Worm (Caenorhabditis elegans) whole organism, L1 larva: ENCODE measurements around the gene srx-105.

ENCODE experiments used
- ama-1 ChIP-seq: fragments of 150-350 bp; optimal IDR thresholded peaks from 2 replicates; lab custom pipeline; 2014
- lsy-2 ChIP-seq, 2 experiments: fragments of 150-350 bp; optimal IDR thresholded peaks; 2 replicates each; lab custom pipeline; 2014; ENCODE audit warnings: missing biosample characterization in 2 of 2, missing genetic modification characterization in 2 of 2
- mdl-1 ChIP-seq, 2 experiments: fragments of 150-350 bp; optimal IDR thresholded peaks; 2 replicates each; lab custom pipeline; 2014 to 2017; ENCODE audit warnings: missing biosample characterization in 2 of 2, missing genetic modification characterization in 2 of 2, inconsistent platforms in 1 of 2
- nhr-237 ChIP-seq: fragments of 150-350 bp; optimal IDR thresholded peaks from 2 replicates; lab custom pipeline; 2014; ENCODE audit warnings: missing biosample characterization, missing genetic modification characterization
- pqm-1 ChIP-seq: sonication (generic microtip); optimal IDR thresholded peaks from 3 replicates; lab custom pipeline; 2017; ENCODE audit warnings: missing biosample characterization, missing genetic modification characterization
- skn-1 ChIP-seq: fragments of 150-350 bp; optimal IDR thresholded peaks from 2 replicates; lab custom pipeline; 2014; ENCODE audit warnings: missing biosample characterization, missing genetic modification characterization
- zag-1 ChIP-seq: fragments of 150-350 bp; optimal IDR thresholded peaks from 2 replicates; lab custom pipeline; 2014; ENCODE audit warnings: missing biosample characterization, missing genetic modification characterization
- zip-4 ChIP-seq: fragments of 200-800 bp; sonication (Bioruptor generic); optimal IDR thresholded peaks from 2 replicates; lab custom pipeline; 2018; ENCODE audit warnings: mild to moderate bottlenecking, missing genetic modification characterization, moderate library complexity, missing compliant biosample characterization
- ztf-4 ChIP-seq: fragments of 150-350 bp; optimal IDR thresholded peaks from 2 replicates; lab custom pipeline; 2014; ENCODE audit warnings: missing biosample characterization, missing genetic modification characterization

DNA sequence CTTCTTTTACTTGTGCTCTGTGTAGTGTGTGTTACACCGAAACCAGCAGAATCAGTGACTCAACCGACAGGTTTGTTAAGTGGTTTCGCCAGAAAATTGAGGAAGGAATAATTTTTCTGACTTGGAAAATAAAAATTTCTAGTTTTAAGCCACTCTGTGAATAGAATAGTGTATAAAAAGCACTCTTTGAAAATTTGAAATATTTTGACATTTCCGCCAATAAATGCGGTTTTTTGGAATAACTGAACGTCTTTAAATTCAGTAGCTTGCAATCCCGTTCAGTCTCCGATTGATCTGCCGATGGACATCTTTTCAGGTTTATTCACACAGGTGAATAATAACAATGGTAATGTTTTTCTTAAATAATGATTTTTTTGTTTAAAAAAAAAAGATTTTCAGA lies 36.7 kb downstream of the srx-105 start, which contains the start of gene F19B10.3:
- TF ChIP-seq mdl-1 (tag; optimal IDR thresholded peaks at IDR 0.05; lab: Kevin White, UChicago) (no peak), nhr-237 (tag; lab: Kevin White, UChicago) (no peak), pqm-1 (no peak), ztf-4 (tag; lab: Kevin White, UChicago) (no peak), zip-4 (no peak), lsy-2 (tag; optimal IDR thresholded peaks at IDR 0.05; lab: Kevin White, UChicago) (no peak), ama-1 (lab: Kevin White, UChicago) (no peak), skn-1 (tag; lab: Kevin White, UChicago) (no peak), zag-1 (tag; lab: Kevin White, UChicago) (no peak)
